Worm (Caenorhabditis elegans) whole organism, L1 larva: Measurements from ENCODE around the gene F22B5.6.

Source experiments
- C04F5.9 ChIP-seq: sonication (generic microtip); optimal IDR thresholded peaks from 2 replicates; lab custom pipeline; 2016; ENCODE audit warnings: missing genetic modification characterization, missing compliant biosample characterization
- C16A3.4 ChIP-seq: fragments of 150-350 bp; optimal IDR thresholded peaks from 2 replicates; lab custom pipeline; 2014; ENCODE audit warnings: missing biosample characterization, missing genetic modification characterization
- Y116A8C.19 ChIP-seq: sonication (generic microtip); optimal IDR thresholded peaks from 2 replicates; lab custom pipeline; 2016; ENCODE audit warnings: missing compliant biosample characterization, missing genetic modification characterization, borderline replicate concordance
- alr-1 ChIP-seq: fragments of 200-800 bp; sonication (Bioruptor generic); optimal IDR thresholded peaks from 2 replicates; lab custom pipeline; 2018; ENCODE audit warnings: borderline replicate concordance, mild to moderate bottlenecking, missing genetic modification characterization, missing compliant biosample characterization
- aly-2 ChIP-seq: fragments of 150-350 bp; optimal IDR thresholded peaks from 2 replicates; lab custom pipeline; 2014; ENCODE audit warnings: missing biosample characterization, missing genetic modification characterization
- ceh-88 ChIP-seq: fragments of 200-800 bp; sonication (Bioruptor generic); IDR thresholded peaks from 2 replicates; pipeline ENCODE4 v1.3.6; 2022; ENCODE audit warnings: missing genetic modification characterization, missing compliant biosample characterization
- ceh-90 ChIP-seq: sonication (generic microtip); optimal IDR thresholded peaks from 2 replicates; lab custom pipeline; 2016; ENCODE audit warnings: missing genetic modification characterization, missing compliant biosample characterization
- dsc-1 ChIP-seq: sonication (generic microtip); optimal IDR thresholded peaks from 2 replicates; lab custom pipeline; 2016; ENCODE audit warnings: mild to moderate bottlenecking, missing genetic modification characterization, missing compliant biosample characterization
- efl-3 ChIP-seq: fragments of 200-800 bp; sonication (Bioruptor generic); optimal IDR thresholded peaks from 2 replicates; lab custom pipeline; 2018; ENCODE audit warnings: mild to moderate bottlenecking, missing genetic modification characterization, missing compliant biosample characterization
- egl-13 ChIP-seq: sonication (generic microtip); optimal IDR thresholded peaks from 2 replicates; lab custom pipeline; 2016; ENCODE audit warnings: missing genotype, missing genetic modification reagents, missing genetic modification characterization, missing compliant biosample characterization
- elt-2 ChIP-seq: sonication (generic microtip); optimal IDR thresholded peaks from 2 replicates; lab custom pipeline; 2016; ENCODE audit warnings: missing genetic modification characterization, mild to moderate bottlenecking, inconsistent platforms, missing compliant biosample characterization, missing genetic modification reagents
- elt-3 ChIP-seq, 6 experiments: fragments of 150-350 bp in 1 of 6; sonication (generic microtip); optimal IDR thresholded peaks; 2 replicates each; lab custom pipeline; 2017 to 2018; ENCODE audit warnings: missing biosample characterization in 6 of 6, missing genetic modification characterization in 6 of 6, inconsistent platforms in 1 of 6
- fkh-4 ChIP-seq: sonication (generic microtip); optimal IDR thresholded peaks from 2 replicates; lab custom pipeline; 2016; ENCODE audit warnings: missing compliant biosample characterization, missing genetic modification characterization, borderline replicate concordance
- fos-1 ChIP-seq: fragments of 150-350 bp; optimal IDR thresholded peaks from 2 replicates; lab custom pipeline; 2014; ENCODE audit warnings: missing biosample characterization, missing genetic modification characterization
- isw-1 ChIP-seq: fragments of 200-800 bp; sonication (Bioruptor generic); IDR thresholded peaks from 2 replicates; pipeline ENCODE4 v1.3.6; 2022; ENCODE audit warnings: missing genetic modification characterization, missing compliant biosample characterization
- lin-35 ChIP-seq, 2 experiments: fragments of 150-350 bp; optimal IDR thresholded peaks; 2 replicates each; lab custom pipeline; 2014; ENCODE audit warnings: missing biosample characterization in 2 of 2, missing genetic modification characterization in 2 of 2, missing genetic modification reagents in 2 of 2
- lir-3 ChIP-seq: sonication (generic microtip); optimal IDR thresholded peaks from 2 replicates; lab custom pipeline; 2016; ENCODE audit warnings: mild to moderate bottlenecking, missing genetic modification characterization, moderate library complexity, missing compliant biosample characterization; ENCODE audit not compliant: poor library complexity
- mab-9 ChIP-seq: fragments of 200-800 bp; sonication (Bioruptor generic); IDR thresholded peaks from 2 replicates; pipeline ENCODE4 v1.3.6; 2022; ENCODE audit warnings: missing genetic modification reagents, missing genetic modification characterization, missing compliant biosample characterization
- mdl-1 ChIP-seq, 2 experiments: fragments of 150-350 bp; optimal IDR thresholded peaks; 2 replicates each; lab custom pipeline; 2014 to 2017; ENCODE audit warnings: missing biosample characterization in 2 of 2, missing genetic modification characterization in 2 of 2, inconsistent platforms in 1 of 2
- mef-2 ChIP-seq: fragments of 150-350 bp; optimal IDR thresholded peaks from 2 replicates; lab custom pipeline; 2014; ENCODE audit warnings: missing biosample characterization, missing genetic modification characterization
- mep-1 ChIP-seq: fragments of 150-350 bp; optimal IDR thresholded peaks from 2 replicates; lab custom pipeline; 2014; ENCODE audit warnings: missing biosample characterization, missing genetic modification characterization
- nhr-12 ChIP-seq: sonication (generic microtip); optimal IDR thresholded peaks from 2 replicates; lab custom pipeline; 2017; ENCODE audit warnings: missing biosample characterization, missing genetic modification characterization
- nhr-19 ChIP-seq: fragments of 200-800 bp; sonication (Bioruptor generic); conservative IDR thresholded peaks from 2 replicates; pipeline ENCODE4 v1.3.6; 2022; ENCODE audit warnings: missing genetic modification characterization, missing compliant biosample characterization
- nhr-20 ChIP-seq: sonication (generic microtip); optimal IDR thresholded peaks from 2 replicates; lab custom pipeline; 2016; ENCODE audit warnings: mild to moderate bottlenecking, missing genetic modification characterization, missing compliant biosample characterization
- nhr-47 ChIP-seq: sonication (generic microtip); optimal IDR thresholded peaks from 2 replicates; lab custom pipeline; 2016; ENCODE audit warnings: mild to moderate bottlenecking, missing genetic modification characterization, moderate library complexity, missing compliant biosample characterization
- nhr-71 ChIP-seq: sonication (generic microtip); optimal IDR thresholded peaks from 2 replicates; lab custom pipeline; 2016; ENCODE audit warnings: mild to moderate bottlenecking, missing genetic modification characterization, moderate library complexity, missing compliant biosample characterization
- nhr-84 ChIP-seq: sonication (generic microtip); optimal IDR thresholded peaks from 2 replicates; lab custom pipeline; 2017; ENCODE audit warnings: missing biosample characterization, missing genetic modification characterization
- nhr-90 ChIP-seq: sonication (generic microtip); optimal IDR thresholded peaks from 2 replicates; lab custom pipeline; 2016; ENCODE audit warnings: mild to moderate bottlenecking, missing genetic modification characterization, missing compliant biosample characterization; ENCODE audit not compliant: poor library complexity
- pax-3 ChIP-seq: fragments of 200-800 bp; sonication (Bioruptor generic); optimal IDR thresholded peaks from 2 replicates; lab custom pipeline; 2018; ENCODE audit warnings: mild to moderate bottlenecking, missing genetic modification characterization, moderate library complexity, missing compliant biosample characterization
- pqm-1 ChIP-seq: sonication (generic microtip); optimal IDR thresholded peaks from 3 replicates; lab custom pipeline; 2017; ENCODE audit warnings: missing biosample characterization, missing genetic modification characterization
- snpc-4 ChIP-seq: fragments of 150-350 bp; optimal IDR thresholded peaks from 2 replicates; lab custom pipeline; 2014; ENCODE audit warnings: missing biosample characterization, missing genetic modification characterization
- sox-4 ChIP-seq: sonication (generic microtip); optimal IDR thresholded peaks from 2 replicates; lab custom pipeline; 2016; ENCODE audit warnings: missing genetic modification characterization, missing compliant biosample characterization
- sptf-1 ChIP-seq: fragments of 150-350 bp; optimal IDR thresholded peaks from 2 replicates; lab custom pipeline; 2014; ENCODE audit warnings: missing biosample characterization, missing genetic modification characterization
- unc-98 ChIP-seq: fragments of 200-800 bp; sonication (Bioruptor generic); IDR thresholded peaks from 2 replicates; pipeline ENCODE4 v1.3.6; 2022; ENCODE audit warnings: missing genetic modification characterization, missing compliant biosample characterization
- vab-15 ChIP-seq: sonication (generic microtip); optimal IDR thresholded peaks from 2 replicates; lab custom pipeline; 2017; ENCODE audit warnings: missing genotype, mild to moderate bottlenecking, missing genetic modification characterization, missing compliant biosample characterization
- zip-4 ChIP-seq: fragments of 200-800 bp; sonication (Bioruptor generic); optimal IDR thresholded peaks from 2 replicates; lab custom pipeline; 2018; ENCODE audit warnings: mild to moderate bottlenecking, missing genetic modification characterization, moderate library complexity, missing compliant biosample characterization

Gene F22B5.6

DNA sequence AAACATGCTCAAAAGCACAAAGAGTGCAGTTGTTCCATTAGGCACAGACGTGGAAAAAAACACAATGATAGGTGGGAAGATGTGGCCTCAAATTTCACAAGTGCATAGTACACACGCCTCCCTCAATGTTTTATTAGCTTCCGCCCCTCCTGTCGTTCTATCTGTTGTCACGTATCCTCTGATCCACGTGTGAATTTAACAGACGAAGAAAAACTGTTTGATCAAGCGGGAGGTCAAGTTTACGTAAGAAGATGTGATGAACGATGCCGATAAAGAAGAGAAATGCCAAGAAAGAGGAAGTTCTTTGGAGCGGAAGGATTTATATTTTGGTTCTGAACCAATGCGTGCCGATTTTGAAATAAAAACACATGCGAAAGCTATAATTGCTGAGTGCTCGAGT is 5.2 kb downstream of the F22B5.6 start (continued):
- TF ChIP-seq sox-4 (tag; lab: Kevin White, UChicago) (no peak), mep-1 (tag; lab: Kevin White, UChicago) (no peak), pax-3 (tag; lab: Kevin White, UChicago) (no peak), aly-2 (tag; lab: Kevin White, UChicago) (no peak), vab-15 (no peak), fkh-4 (tag; lab: Kevin White, UChicago) (no peak), elt-3 (tag; optimal IDR thresholded peaks at IDR 0.05; lab: Kevin White, UChicago) (peak in 2 of 6 experiments; percentile 15 to 70), lir-3 (tag; lab: Kevin White, UChicago) (no peak), sptf-1 (tag; lab: Kevin White, UChicago) (no peak), zip-4 (no peak), nhr-12 (tag; lab: Kevin White, UChicago) (no peak), efl-3 (GFP tag; lab: Kevin White, UChicago) (no peak), Y116A8C.19 (tag; lab: Kevin White, UChicago) (no peak), C04F5.9 (tag; lab: Kevin White, UChicago) (no peak), nhr-71 (tag; lab: Kevin White, UChicago) (peak; percentile 33), elt-2 (tag; lab: Kevin White, UChicago) (no peak), nhr-90 (no peak), nhr-20 (peak; percentile 48), unc-98 (GFP tag; lab: Robert Waterston, UW) (no peak), nhr-84 (tag; lab: Kevin White, UChicago) (no peak), ceh-88 (GFP tag; lab: Robert Waterston, UW) (no peak), nhr-19 (peak; percentile 40; the same call in 1 of the 2 replicates), egl-13 (tag; lab: Kevin White, UChicago) (no peak), pqm-1 (tag; lab: Kevin White, UChicago) (no peak)

ce11 chrII:8449660-8450118 is 6.3 kb downstream of the F22B5.6 start, which contains the start of gene F22B5.4:
F22B5.4 (plus strand) TSS chrII:8449710.
- TF ChIP-seq elt-2 (tag; lab: Kevin White, UChicago) = peak; percentile 11
- TF ChIP-seq lin-35 (GFP tag; optimal IDR thresholded peaks at IDR 0.05; lab: Kevin White, UChicago) = peak in 1 of 2 experiments; percentile 26
- TF ChIP-seq mef-2 = no peak
- peak; percentile 43 for TF ChIP-seq nhr-20

DNA sequence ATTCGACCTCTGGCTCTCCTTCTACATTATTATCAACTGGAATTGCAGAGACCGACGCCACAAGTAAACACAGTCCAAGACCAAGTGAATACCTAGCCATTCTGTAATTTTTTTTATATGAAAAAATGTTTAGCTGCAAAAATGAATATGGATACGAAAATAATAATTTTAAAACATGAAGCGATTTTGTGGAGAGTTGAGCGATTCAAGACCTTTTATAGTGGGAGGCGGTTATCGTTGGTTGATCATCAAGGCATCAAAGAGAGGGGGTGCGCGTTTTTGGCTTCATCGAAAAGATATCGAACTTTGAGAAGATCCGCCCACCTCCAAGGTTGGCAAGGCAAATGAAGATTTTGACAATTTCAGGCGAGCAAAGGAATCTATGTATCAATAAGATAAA is 9.3 kb downstream of the F22B5.6 start, which contains the start of gene cut-3:
Gene cut-3, minus strand, starts transcription at position 101 of the 400 bp plus-strand sequence.
- no peak for TF ChIP-seq ceh-90 (tag; lab: Kevin White, UChicago)

DNA sequence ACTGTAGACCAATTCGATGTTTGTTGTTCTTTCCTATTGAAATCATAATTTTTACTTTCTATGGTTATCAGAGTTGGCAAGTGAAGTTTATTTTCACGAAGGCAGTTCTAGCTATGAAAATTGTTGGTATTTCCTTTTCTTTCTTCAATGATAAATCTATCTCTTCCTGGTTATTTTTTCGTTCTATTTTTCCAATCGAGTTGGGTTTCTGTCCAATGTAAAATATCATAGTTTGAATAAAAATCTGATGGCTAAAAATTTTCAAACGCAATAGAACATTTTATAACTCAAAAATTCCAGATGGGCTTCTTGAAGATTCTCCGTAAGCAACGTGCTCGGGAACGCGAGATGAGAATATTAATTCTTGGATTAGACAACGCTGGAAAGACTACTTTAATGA is 12.0 kb downstream of the F22B5.6 start, which contains the start of gene evl-20:
Gene evl-20, plus strand, starts transcription at position 301 of the 400 bp plus-strand sequence.
- TF ChIP-seq fos-1 (tag; lab: Kevin White, UChicago) = no peak
- no peak for TF ChIP-seq Y116A8C.19 (tag; lab: Kevin White, UChicago)
- TF ChIP-seq nhr-19 = no peak
- no peak for TF ChIP-seq nhr-47 (tag; lab: Kevin White, UChicago)
- TF ChIP-seq C04F5.9 (tag; lab: Kevin White, UChicago) = no peak
- no peak for TF ChIP-seq pqm-1 (tag; lab: Kevin White, UChicago)
- no peak for TF ChIP-seq alr-1 (tag; lab: Kevin White, UChicago)
- no peak for TF ChIP-seq sptf-1 (tag; lab: Kevin White, UChicago)
- TF ChIP-seq snpc-4 (tag; lab: Kevin White, UChicago) = no peak
- no peak for TF ChIP-seq C16A3.4
- no peak for TF ChIP-seq pax-3 (tag; lab: Kevin White, UChicago)
- no peak for TF ChIP-seq dsc-1 (tag; lab: Kevin White, UChicago)
- no peak for TF ChIP-seq isw-1 (GFP tag; lab: Robert Waterston, UW)
- TF ChIP-seq mdl-1 (tag; optimal IDR thresholded peaks at IDR 0.05; lab: Kevin White, UChicago) = no peak
- no peak for TF ChIP-seq mab-9 (GFP tag; lab: Robert Waterston, UW)
- TF ChIP-seq mef-2 = no peak
- TF ChIP-seq mep-1 (tag; lab: Kevin White, UChicago) = no peak
